Fruit fly (Drosophila melanogaster): Measurements from ENCODE around the gene CG14071.

CG14071 gene

dm6 chr2L:10869867-10870266, 18.9 kb downstream of the CG14071 start, which contains the start of gene CG12517:
Gene CG12517, plus strand, starts transcription at chr2L:10870167.
- TF ChIP-seq acj6 (GFP tag; optimal IDR thresholded peaks at IDR 0.05) (no peak), Hr38 (GFP tag; optimal IDR thresholded peaks at IDR 0.05) (no peak), salr (GFP tag; optimal IDR thresholded peaks at IDR 0.05) (no peak)

dm6 chr2L:10858064-10859047, 30.4 kb downstream of the CG14071 start, which contains the start of the genes aurB and Stam:
Gene aurB, minus strand, starts transcription at chr2L:10858094.
Gene Stam, plus strand, starts transcription at chr2L:10858536.
- no peak for TF ChIP-seq CG8319 (GFP tag; optimal IDR thresholded peaks at IDR 0.05)
- TF ChIP-seq CG32006 (GFP tag; optimal IDR thresholded peaks at IDR 0.05): peak; percentile 57
- no peak for TF ChIP-seq CG6854 (GFP tag; optimal IDR thresholded peaks at IDR 0.05)
- peak; percentile 59 for TF ChIP-seq CG3032 (tag; optimal IDR thresholded peaks at IDR 0.05)
- TF ChIP-seq svp (GFP tag): peak; percentile 92
- TF ChIP-seq Smox (GFP tag; optimal IDR thresholded peaks at IDR 0.05): peak; percentile 31
- TF ChIP-seq CG6163 (GFP tag; IDR thresholded peaks at IDR 0.05): no peak
- TF ChIP-seq esn (GFP tag; optimal IDR thresholded peaks at IDR 0.05): peak; percentile 46
- peak; percentile 58 for TF ChIP-seq CG10631 (GFP tag; optimal IDR thresholded peaks at IDR 0.05)
- TF ChIP-seq CG6276 (GFP tag; optimal IDR thresholded peaks at IDR 0.05): no peak
- no peak for TF ChIP-seq cyc (GFP tag; optimal IDR thresholded peaks at IDR 0.05)
- TF ChIP-seq CG11294 (GFP tag; IDR thresholded peaks at IDR 0.05): no peak
- TF ChIP-seq acj6 (GFP tag; optimal IDR thresholded peaks at IDR 0.05): peak; percentile 63
- TF ChIP-seq Eip75B (GFP tag; optimal IDR thresholded peaks at IDR 0.05): no peak
- TF ChIP-seq CG8119 (GFP tag; IDR thresholded peaks at IDR 0.05): peak; percentile 48; the same call in 1 of the 3 replicates
- TF ChIP-seq fd85E (GFP tag; optimal IDR thresholded peaks at IDR 0.05): no peak
- peak; percentile 13; the same call in 1 of the 2 replicates for TF ChIP-seq Gug (GFP tag; IDR thresholded peaks at IDR 0.05)
- TF ChIP-seq Eip78C (GFP tag): peak; percentile 60
- no peak for TF ChIP-seq Sox14 (GFP tag; optimal IDR thresholded peaks at IDR 0.05)
- peak in 1 of 2 experiments; percentile 24 for TF ChIP-seq ss (GFP tag; optimal IDR thresholded peaks at IDR 0.05)
- TF ChIP-seq topi (GFP tag; optimal IDR thresholded peaks at IDR 0.05): no peak
- TF ChIP-seq CG9139 (GFP tag; optimal IDR thresholded peaks at IDR 0.05): no peak
- peak; percentile 15 for TF ChIP-seq CG31627 (GFP tag; optimal IDR thresholded peaks at IDR 0.05)
- TF ChIP-seq lz (GFP tag; optimal IDR thresholded peaks at IDR 0.05): peak; percentile 25
- TF ChIP-seq CG34406 (GFP tag; optimal IDR thresholded peaks at IDR 0.05): peak; percentile 63
- no peak for TF ChIP-seq fkh (GFP tag; optimal IDR thresholded peaks at IDR 0.05)
- TF ChIP-seq pdm3 (GFP tag; optimal IDR thresholded peaks at IDR 0.05): peak; percentile 37
- TF ChIP-seq CG4318 (GFP tag; optimal IDR thresholded peaks at IDR 0.05): no peak
- TF ChIP-seq CG3919 (GFP tag; optimal IDR thresholded peaks at IDR 0.05): no peak
- peak; percentile 32 for TF ChIP-seq net (GFP tag; optimal IDR thresholded peaks at IDR 0.05)
- TF ChIP-seq CG7368 (GFP tag; optimal IDR thresholded peaks at IDR 0.05): peak; percentile 19
- no peak for TF ChIP-seq Blimp-1 (GFP tag; optimal IDR thresholded peaks at IDR 0.05)
- no peak for TF ChIP-seq Lpt (GFP tag; optimal IDR thresholded peaks at IDR 0.05)
- peak; percentile 53 for TF ChIP-seq Hr4 (GFP tag; optimal IDR thresholded peaks at IDR 0.05)
- peak; percentile 45 for TF ChIP-seq Ets96B (tag; optimal IDR thresholded peaks at IDR 0.05)
- TF ChIP-seq CG11762 (GFP tag; optimal IDR thresholded peaks at IDR 0.05; ENCODE audit: insufficient read depth): no peak
- TF ChIP-seq CG11902 (GFP tag; optimal IDR thresholded peaks at IDR 0.05): no peak
- no peak for TF ChIP-seq Sox15 (GFP tag; optimal IDR thresholded peaks at IDR 0.05)
- peak; percentile 10 for TF ChIP-seq vri (GFP tag; optimal IDR thresholded peaks at IDR 0.05)
- TF ChIP-seq dac (GFP tag; optimal IDR thresholded peaks at IDR 0.05): no peak
- no peak for TF ChIP-seq Sox102F (GFP tag; optimal IDR thresholded peaks at IDR 0.05)
- peak; percentile 62 for TF ChIP-seq OdsH (GFP tag; optimal IDR thresholded peaks at IDR 0.05)
- no peak for TF ChIP-seq fd59A (GFP tag; optimal IDR thresholded peaks at IDR 0.05)
- peak; percentile 39 for TF ChIP-seq dsx (GFP tag; optimal IDR thresholded peaks at IDR 0.05; ENCODE audit: poor library complexity, severe bottlenecking)
- TF ChIP-seq CG1621 (tag; optimal IDR thresholded peaks at IDR 0.05): no peak
- TF ChIP-seq Eip93F (GFP tag; optimal IDR thresholded peaks at IDR 0.05): no peak
